Worm (Caenorhabditis elegans) whole organism, L2 larva: ENCODE measurements around the gene lips-8.
A peak's percentile ranks its signal among the peaks of the same experiment; 100 is the strongest.

Experiments
- C34F6.9 ChIP-seq: fragments of 150-350 bp; optimal IDR thresholded peaks from 2 replicates; lab custom pipeline; 2014; ENCODE audit warnings: missing biosample characterization, missing genetic modification characterization
- F13H6.1 ChIP-seq: sonication (generic microtip); optimal IDR thresholded peaks from 2 replicates; lab custom pipeline; 2016; ENCODE audit warnings: missing genetic modification characterization, missing compliant biosample characterization
- Y55F3AM.14 ChIP-seq: fragments of 200-800 bp; sonication (Bioruptor generic); optimal IDR thresholded peaks from 2 replicates; lab custom pipeline; 2018; ENCODE audit warnings: mild to moderate bottlenecking, missing genetic modification characterization, missing compliant biosample characterization
- ZK546.5 ChIP-seq: sonication (generic microtip); optimal IDR thresholded peaks from 2 replicates; lab custom pipeline; 2017; ENCODE audit warnings: missing biosample characterization, missing genetic modification characterization
- aly-2 ChIP-seq: fragments of 150-350 bp; optimal IDR thresholded peaks from 2 replicates; lab custom pipeline; 2014; ENCODE audit warnings: missing biosample characterization, missing genetic modification characterization
- ama-1 ChIP-seq: fragments of 150-350 bp; optimal IDR thresholded peaks from 2 replicates; lab custom pipeline; 2018; ENCODE audit warnings: inconsistent platforms
- blmp-1 ChIP-seq: sonication (generic microtip); optimal IDR thresholded peaks from 2 replicates; lab custom pipeline; 2017; ENCODE audit warnings: missing genetic modification characterization, mild to moderate bottlenecking, missing compliant biosample characterization, antibody characterized with exemption, moderate library complexity; ENCODE audit not compliant: insufficient read depth
- ceh-82 ChIP-seq: fragments of 150-350 bp; optimal IDR thresholded peaks from 2 replicates; lab custom pipeline; 2014; ENCODE audit warnings: missing biosample characterization, missing genetic modification characterization
- crh-2 ChIP-seq: sonication (generic microtip); optimal IDR thresholded peaks from 2 replicates; lab custom pipeline; 2017; ENCODE audit warnings: missing biosample characterization, missing genetic modification characterization
- dmd-4 ChIP-seq: sonication (generic microtip); optimal IDR thresholded peaks from 2 replicates; lab custom pipeline; 2017; ENCODE audit warnings: missing biosample characterization, missing genetic modification characterization
- egl-27 ChIP-seq: sonication (generic microtip); optimal IDR thresholded peaks from 3 replicates; lab custom pipeline; 2017; ENCODE audit warnings: missing biosample characterization, missing genetic modification reagents, missing genetic modification characterization
- elt-3 ChIP-seq: sonication (generic microtip); optimal IDR thresholded peaks from 2 replicates; lab custom pipeline; 2017; ENCODE audit warnings: missing biosample characterization, missing genetic modification characterization
- fos-1 ChIP-seq: fragments of 150-350 bp; optimal IDR thresholded peaks from 2 replicates; lab custom pipeline; 2014; ENCODE audit warnings: missing biosample characterization, missing genetic modification characterization
- gmeb-1 ChIP-seq: fragments of 150-350 bp; optimal IDR thresholded peaks from 2 replicates; lab custom pipeline; 2014; ENCODE audit warnings: missing biosample characterization, missing genetic modification characterization
- lin-13 ChIP-seq: fragments of 150-350 bp; optimal IDR thresholded peaks from 2 replicates; lab custom pipeline; 2014; ENCODE audit warnings: missing biosample characterization, missing genetic modification reagents, missing genetic modification characterization
- lin-39 ChIP-seq: fragments of 150-350 bp; optimal IDR thresholded peaks from 2 replicates; lab custom pipeline; 2014; ENCODE audit warnings: missing biosample characterization, missing genetic modification reagents, missing genetic modification characterization
- lsy-2 ChIP-seq, 2 experiments: fragments of 150-350 bp in 1 of 2; sonication (generic microtip) in 1 of 2; optimal IDR thresholded peaks; 2 replicates each; lab custom pipeline; 2014 to 2017; ENCODE audit warnings: missing biosample characterization in 2 of 2, missing genetic modification characterization in 2 of 2
- mab-5 ChIP-seq: fragments of 150-350 bp; optimal IDR thresholded peaks from 2 replicates; lab custom pipeline; 2014; ENCODE audit warnings: missing biosample characterization, missing genetic modification characterization
- mbf-1 ChIP-seq: sonication (generic microtip); optimal IDR thresholded peaks from 2 replicates; lab custom pipeline; 2017; ENCODE audit warnings: missing biosample characterization, missing genetic modification characterization
- mdl-1 ChIP-seq, 2 experiments: fragments of 150-350 bp in 1 of 2; sonication (generic microtip) in 1 of 2; optimal IDR thresholded peaks; 2 replicates each; lab custom pipeline; 2017; ENCODE audit warnings: missing biosample characterization in 2 of 2, missing genetic modification characterization in 2 of 2
- nhr-10 ChIP-seq: sonication (generic microtip); optimal IDR thresholded peaks from 2 replicates; lab custom pipeline; 2017; ENCODE audit warnings: missing biosample characterization, missing genetic modification characterization
- nhr-12 ChIP-seq: fragments of 150-350 bp; optimal IDR thresholded peaks from 2 replicates; lab custom pipeline; 2014; ENCODE audit warnings: missing biosample characterization, missing genetic modification characterization
- nhr-129 ChIP-seq: fragments of 150-350 bp; optimal IDR thresholded peaks from 2 replicates; lab custom pipeline; 2014; ENCODE audit warnings: missing biosample characterization, missing genetic modification characterization
- nhr-21 ChIP-seq: fragments of 150-350 bp; optimal IDR thresholded peaks from 2 replicates; lab custom pipeline; 2014; ENCODE audit warnings: missing biosample characterization, missing genetic modification characterization
- nhr-23 ChIP-seq: fragments of 150-350 bp; optimal IDR thresholded peaks from 2 replicates; lab custom pipeline; 2014; ENCODE audit warnings: missing biosample characterization, missing genetic modification reagents, missing genetic modification characterization
- nhr-237 ChIP-seq: fragments of 150-350 bp; optimal IDR thresholded peaks from 2 replicates; lab custom pipeline; 2014; ENCODE audit warnings: missing biosample characterization, missing genetic modification characterization
- nhr-25 ChIP-seq: fragments of 150-350 bp; sonication (generic microtip); optimal IDR thresholded peaks from 3 replicates; lab custom pipeline; 2014; ENCODE audit warnings: missing biosample characterization, missing genetic modification characterization
- nhr-6 ChIP-seq: fragments of 150-350 bp; optimal IDR thresholded peaks from 2 replicates; lab custom pipeline; 2014; ENCODE audit warnings: missing biosample characterization, missing genetic modification characterization
- peb-1 ChIP-seq: fragments of 150-350 bp; optimal IDR thresholded peaks from 2 replicates; lab custom pipeline; 2014; ENCODE audit warnings: missing biosample characterization, missing genetic modification characterization
- skn-1 ChIP-seq: sonication (generic microtip); optimal IDR thresholded peaks from 2 replicates; lab custom pipeline; 2017; ENCODE audit warnings: missing biosample characterization, missing genetic modification characterization
- sma-3 ChIP-seq: sonication (generic microtip); optimal IDR thresholded peaks from 2 replicates; lab custom pipeline; 2016; ENCODE audit warnings: missing genetic modification reagents, missing genetic modification characterization, missing compliant biosample characterization
- sma-9 ChIP-seq, 2 experiments: fragments of 150-350 bp in 1 of 2; sonication (generic microtip) in 1 of 2; optimal IDR thresholded peaks; 2 replicates each; lab custom pipeline; 2014 to 2016; ENCODE audit warnings: missing genetic modification characterization in 2 of 2, mild to moderate bottlenecking in 1 of 2, missing biosample characterization in 1 of 2, missing compliant biosample characterization in 1 of 2, missing genetic modification reagents in 1 of 2, moderate library complexity in 1 of 2
- snpc-4 ChIP-seq: fragments of 150-350 bp; optimal IDR thresholded peaks from 2 replicates; lab custom pipeline; 2014; ENCODE audit warnings: missing biosample characterization, missing genetic modification characterization
- unc-39 ChIP-seq: fragments of 150-350 bp; optimal IDR thresholded peaks from 2 replicates; lab custom pipeline; 2014; ENCODE audit warnings: missing biosample characterization, missing genetic modification characterization
- unc-62 ChIP-seq: fragments of 150-350 bp; optimal IDR thresholded peaks from 2 replicates; lab custom pipeline; 2014; ENCODE audit warnings: missing biosample characterization, missing genetic modification reagents, missing genetic modification characterization
- ztf-1 ChIP-seq: fragments of 200-800 bp; sonication (Bioruptor generic); conservative IDR thresholded peaks from 2 replicates; pipeline ENCODE4 v1.3.6; 2022; ENCODE audit warnings: missing genetic modification characterization, missing compliant biosample characterization
- ztf-4 ChIP-seq: fragments of 150-350 bp; optimal IDR thresholded peaks from 2 replicates; lab custom pipeline; 2014; ENCODE audit warnings: missing biosample characterization, missing genetic modification characterization

The lips-8 gene

DNA sequence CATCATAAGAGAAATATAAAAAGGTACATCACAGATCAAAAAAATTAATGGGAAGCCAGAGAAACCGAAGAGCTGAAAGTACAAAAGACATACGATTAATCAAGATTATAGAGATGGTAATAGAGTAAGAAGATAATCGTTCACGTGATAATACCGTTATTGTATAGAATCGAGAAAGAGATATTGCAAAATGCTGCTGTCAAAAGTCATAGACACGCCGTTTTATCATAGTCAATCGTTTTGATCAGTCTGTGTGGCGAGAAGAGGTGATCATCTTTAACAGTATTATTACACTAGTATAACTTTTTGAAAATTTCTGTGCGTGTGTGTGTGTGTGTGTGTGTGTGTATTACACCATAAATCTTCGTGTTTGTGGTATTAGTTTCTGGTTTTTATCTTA is 3.9 kb upstream of the lips-8 start:
- no peak for TF ChIP-seq Y55F3AM.14 (GFP tag; lab: Kevin White, UChicago)
- peak; percentile 86 for TF ChIP-seq sma-9 (GFP tag; optimal IDR thresholded peaks at IDR 0.05; lab: Kevin White, UChicago)
- TF ChIP-seq sma-9 (tag; optimal IDR thresholded peaks at IDR 0.05; lab: Kevin White, UChicago): no peak
- peak; percentile 39 for TF ChIP-seq crh-2 (tag; lab: Kevin White, UChicago)
- no peak for TF ChIP-seq ztf-1 (GFP tag; lab: Robert Waterston, UW)
- TF ChIP-seq blmp-1 (tag; lab: Kevin White, UChicago): peak; percentile 76
- no peak for TF ChIP-seq aly-2
- TF ChIP-seq elt-3 (tag; lab: Kevin White, UChicago): no peak
- TF ChIP-seq unc-62 (GFP tag; lab: Kevin White, UChicago): no peak
- TF ChIP-seq mab-5 (tag; lab: Kevin White, UChicago): no peak
- peak; percentile 71 for TF ChIP-seq sma-3
- no peak for TF ChIP-seq nhr-10 (tag; lab: Kevin White, UChicago)
- no peak for TF ChIP-seq nhr-129 (tag; lab: Kevin White, UChicago)
- peak; percentile 67 for TF ChIP-seq nhr-25
- no peak for TF ChIP-seq unc-39 (tag; lab: Kevin White, UChicago)
- TF ChIP-seq fos-1: no peak
- TF ChIP-seq ZK546.5 (tag; lab: Kevin White, UChicago): no peak
- TF ChIP-seq F13H6.1 (tag; lab: Kevin White, UChicago): no peak
- TF ChIP-seq nhr-237: no peak
- TF ChIP-seq ama-1: no peak
- TF ChIP-seq gmeb-1: peak; percentile 8
- no peak for TF ChIP-seq ztf-4 (tag; lab: Kevin White, UChicago)
- TF ChIP-seq ceh-82 (tag; lab: Kevin White, UChicago): no peak
- peak; percentile 61 for TF ChIP-seq nhr-21
- TF ChIP-seq dmd-4 (tag; lab: Kevin White, UChicago): no peak
- no peak for TF ChIP-seq egl-27 (tag; lab: Kevin White, UChicago)
- no peak for TF ChIP-seq mbf-1 (tag; lab: Kevin White, UChicago)
- peak in 1 of 2 experiments; percentile 26 for TF ChIP-seq mdl-1 (tag; optimal IDR thresholded peaks at IDR 0.05; lab: Kevin White, UChicago)
- TF ChIP-seq C34F6.9 (tag; lab: Kevin White, UChicago): no peak
- no peak for TF ChIP-seq lin-13 (GFP tag; lab: Kevin White, UChicago)
- no peak for TF ChIP-seq nhr-23
- no peak for TF ChIP-seq nhr-6
- TF ChIP-seq nhr-12 (tag; lab: Kevin White, UChicago): no peak

DNA sequence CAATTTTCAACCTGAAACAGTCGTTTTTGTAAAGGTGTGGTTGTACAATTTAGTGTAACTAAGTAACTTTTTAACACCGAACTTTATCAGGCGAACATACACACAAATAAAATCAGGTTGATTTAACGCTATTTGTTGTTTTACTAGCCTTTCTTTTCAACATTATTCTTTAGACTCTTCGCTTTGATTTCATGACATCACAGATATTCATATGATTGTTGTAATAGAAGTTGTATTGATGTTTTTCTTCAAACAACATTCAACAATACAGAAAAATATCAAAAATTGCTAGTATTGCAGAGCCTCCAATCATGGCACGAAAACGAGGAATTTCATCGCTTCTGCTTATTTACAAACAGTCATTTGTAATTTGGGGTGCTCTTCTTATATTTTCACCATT is 3.5 kb upstream of the lips-8 start, which contains the start of gene nac-1:
TSS of gene nac-1 (plus strand) at position 301 of the 400 bp plus-strand sequence.
- TF ChIP-seq nhr-12 (tag; lab: Kevin White, UChicago): no peak
- no peak for TF ChIP-seq ama-1
- no peak for TF ChIP-seq sma-9 (GFP tag; optimal IDR thresholded peaks at IDR 0.05; lab: Kevin White, UChicago)
- TF ChIP-seq sma-9 (tag; optimal IDR thresholded peaks at IDR 0.05; lab: Kevin White, UChicago): no peak
- no peak for TF ChIP-seq unc-62 (GFP tag; lab: Kevin White, UChicago)
- no peak for TF ChIP-seq nhr-23
- no peak for TF ChIP-seq nhr-6
- TF ChIP-seq sma-3: no peak
- no peak for TF ChIP-seq skn-1 (tag; lab: Kevin White, UChicago)
- no peak for TF ChIP-seq mab-5 (tag; lab: Kevin White, UChicago)
- no peak for TF ChIP-seq snpc-4 (tag; lab: Kevin White, UChicago)
- TF ChIP-seq peb-1 (tag; lab: Kevin White, UChicago): no peak
- no peak for TF ChIP-seq nhr-21
- no peak for TF ChIP-seq lin-39 (tag; lab: Kevin White, UChicago)

DNA sequence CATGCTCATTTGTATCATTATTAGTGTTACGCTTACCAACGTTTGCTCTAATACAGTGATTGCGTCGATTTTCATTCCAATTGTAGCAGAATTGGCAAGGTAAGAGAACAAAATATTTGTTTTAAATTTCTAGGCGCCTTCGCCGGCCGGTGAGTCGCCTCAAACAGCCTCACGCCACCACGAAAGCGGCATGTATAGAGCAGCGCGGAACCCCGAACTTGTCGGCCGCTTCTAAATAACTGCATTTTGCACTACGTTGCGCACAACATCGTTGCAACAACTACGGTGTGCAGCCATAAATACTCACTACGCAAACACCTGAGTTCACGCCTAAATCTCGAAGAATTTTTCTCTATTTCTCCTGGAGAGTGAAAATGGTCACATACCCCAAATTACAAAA is 1.1 kb upstream of the lips-8 start:
- TF ChIP-seq nhr-10 (tag; lab: Kevin White, UChicago): no peak
- TF ChIP-seq mab-5 (tag; lab: Kevin White, UChicago): no peak
- no peak for TF ChIP-seq ceh-82 (tag; lab: Kevin White, UChicago)
- TF ChIP-seq snpc-4 (tag; lab: Kevin White, UChicago): no peak
- no peak for TF ChIP-seq sma-3
- no peak for TF ChIP-seq unc-62 (GFP tag; lab: Kevin White, UChicago)
- TF ChIP-seq C34F6.9 (tag; lab: Kevin White, UChicago): no peak
- TF ChIP-seq elt-3 (tag; lab: Kevin White, UChicago): no peak
- TF ChIP-seq nhr-21: no peak
- TF ChIP-seq mbf-1 (tag; lab: Kevin White, UChicago): no peak
- TF ChIP-seq ztf-1 (GFP tag; lab: Robert Waterston, UW): no peak
- no peak for TF ChIP-seq egl-27 (tag; lab: Kevin White, UChicago)
- TF ChIP-seq unc-39 (tag; lab: Kevin White, UChicago): no peak

DNA sequence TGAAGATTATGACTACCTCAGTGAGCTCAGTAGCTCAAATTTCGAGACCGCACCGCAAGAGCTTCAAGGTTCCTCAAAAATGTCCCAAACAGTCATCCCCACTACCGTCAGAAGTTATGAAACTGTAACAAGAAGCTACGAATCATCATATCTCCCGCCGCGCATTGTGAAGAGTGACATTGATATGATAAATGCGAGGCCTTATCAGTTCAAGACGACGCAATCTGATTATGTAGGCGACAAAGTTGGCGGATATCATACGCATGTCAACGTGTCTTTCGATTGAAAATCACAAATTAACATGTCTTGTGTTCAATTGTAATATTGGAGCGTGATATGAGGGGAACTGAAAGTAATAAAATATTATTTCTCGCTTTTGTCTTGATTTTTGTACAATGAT is 2.2 kb downstream of the lips-8 start:
- TF ChIP-seq C34F6.9 (tag; lab: Kevin White, UChicago): no peak
- TF ChIP-seq nhr-12 (tag; lab: Kevin White, UChicago): no peak
- TF ChIP-seq nhr-6: no peak
- TF ChIP-seq peb-1 (tag; lab: Kevin White, UChicago): no peak
- TF ChIP-seq ZK546.5 (tag; lab: Kevin White, UChicago): no peak
- no peak for TF ChIP-seq aly-2
- TF ChIP-seq nhr-25: no peak
- TF ChIP-seq sma-3: no peak
- TF ChIP-seq lsy-2 (tag; optimal IDR thresholded peaks at IDR 0.05; lab: Kevin White, UChicago): no peak
- TF ChIP-seq F13H6.1 (tag; lab: Kevin White, UChicago): no peak
- TF ChIP-seq egl-27 (tag; lab: Kevin White, UChicago): no peak
